Worm (Caenorhabditis elegans): Measurements from ENCODE around the gene F30H5.3.

The F30H5.3 gene

DNA sequence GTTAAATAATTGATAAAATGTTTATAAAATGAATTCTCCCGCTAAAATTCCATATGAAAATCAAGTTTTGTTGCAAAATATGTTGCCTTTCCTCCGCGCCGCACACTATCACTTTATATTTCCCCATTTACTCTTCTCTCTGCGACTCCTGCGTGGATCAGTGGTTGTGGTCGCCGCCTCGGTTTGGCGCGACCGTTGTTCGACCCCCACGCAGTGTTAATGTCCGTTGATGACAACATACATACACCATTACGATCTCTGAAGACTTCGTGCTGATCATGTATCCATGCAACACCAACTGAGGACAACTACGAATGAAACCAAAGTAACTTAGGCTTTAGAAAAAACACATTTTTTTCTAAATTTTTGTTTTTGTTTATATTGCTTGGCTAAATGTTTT is 9.4 kb downstream of the F30H5.3 start (continued):
- TF ChIP-seq nhr-25 (tag; optimal IDR thresholded peaks at IDR 0.05) = no peak

DNA sequence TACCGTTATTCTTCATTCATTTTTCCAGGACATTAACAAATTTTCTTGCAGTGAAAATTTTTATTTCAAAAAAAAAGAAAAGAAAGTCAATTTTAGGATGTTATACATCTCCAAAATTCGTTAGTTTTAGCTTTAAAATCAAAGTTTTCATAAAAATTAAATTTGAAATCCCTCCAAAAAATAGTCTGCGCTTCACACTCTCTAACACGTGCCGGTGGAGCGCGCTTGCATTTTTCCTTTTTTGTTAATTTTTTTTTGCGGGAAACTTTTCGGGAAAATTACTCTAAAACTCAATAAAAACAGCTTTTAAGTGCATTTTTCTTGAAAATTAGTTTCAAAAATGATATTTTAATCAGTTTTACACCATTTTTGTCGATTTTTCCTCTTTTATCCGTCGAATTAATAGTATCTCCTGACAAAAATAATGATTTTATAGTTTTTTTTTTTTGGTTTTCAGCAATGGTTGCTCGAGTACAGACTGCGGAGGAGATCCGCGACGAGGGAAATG is 20.9 kb downstream of the F30H5.3 start, which contains the start of gene unc-45:
TSS of gene unc-45 (plus strand) at position 458 of the 508 bp plus-strand sequence.
- TF ChIP-seq mml-1 (tag; optimal IDR thresholded peaks at IDR 0.05) = no peak
- TF ChIP-seq ztf-11 (tag; optimal IDR thresholded peaks at IDR 0.05) = no peak
- TF ChIP-seq nhr-25 (tag; optimal IDR thresholded peaks at IDR 0.05) = no peak
- peak; percentile 48 for TF ChIP-seq lin-15B (tag; optimal IDR thresholded peaks at IDR 0.05)
- TF ChIP-seq skn-1 (tag; optimal IDR thresholded peaks at IDR 0.05) = no peak
- TF ChIP-seq ceh-9 (tag; optimal IDR thresholded peaks at IDR 0.05) = no peak
- TF ChIP-seq ceh-82 (tag; optimal IDR thresholded peaks at IDR 0.05) = no peak
- no peak for TF ChIP-seq daf-12 (tag; optimal IDR thresholded peaks at IDR 0.05)
- peak; percentile 24 for TF ChIP-seq nhr-23 (tag; optimal IDR thresholded peaks at IDR 0.05)
- peak; percentile 67 for TF ChIP-seq nfya-1 (tag; optimal IDR thresholded peaks at IDR 0.05; ENCODE audit: insufficient read depth)
- TF ChIP-seq pha-4 (tag; optimal IDR thresholded peaks at IDR 0.05) = peak; percentile 63
- TF ChIP-seq snpc-4 (tag; optimal IDR thresholded peaks at IDR 0.05) = no peak
- no peak for TF ChIP-seq unc-39 (tag; optimal IDR thresholded peaks at IDR 0.05)
- TF ChIP-seq R02D3.7 (tag; optimal IDR thresholded peaks at IDR 0.05) = no peak
- TF ChIP-seq nhr-237 (tag; optimal IDR thresholded peaks at IDR 0.05) = no peak
- TF ChIP-seq pqm-1 (tag; optimal IDR thresholded peaks at IDR 0.05) = no peak
- TF ChIP-seq ceh-16 (tag; optimal IDR thresholded peaks at IDR 0.05) = no peak
- no peak for TF ChIP-seq ZK546.5 (tag; optimal IDR thresholded peaks at IDR 0.05)

DNA sequence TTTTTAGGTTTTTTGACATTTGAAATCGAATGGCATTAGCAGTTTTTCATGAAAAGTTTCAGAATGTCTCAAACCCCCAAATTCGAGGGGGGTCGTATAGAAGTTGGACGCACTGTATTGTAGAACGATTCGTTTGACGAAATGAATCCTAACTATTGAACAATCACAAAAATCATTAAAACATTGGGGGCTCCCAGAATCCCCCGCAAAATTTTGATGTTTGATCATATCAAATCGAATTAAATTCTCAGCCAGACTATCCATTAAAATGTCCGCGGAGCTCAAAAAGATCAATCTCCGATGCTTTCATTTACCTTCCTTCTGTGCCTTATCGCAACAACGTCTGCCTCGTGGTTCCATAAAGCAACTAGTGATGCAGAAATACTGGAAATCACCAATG is 23.6 kb downstream of the F30H5.3 start, which contains the start of gene F30H5.5:
TSS of gene F30H5.5 (plus strand) at position 301 of the 400 bp plus-strand sequence.
- TF ChIP-seq ceh-82 (tag; optimal IDR thresholded peaks at IDR 0.05) = no peak
- TF ChIP-seq ama-1 (optimal IDR thresholded peaks at IDR 0.05) = no peak
- TF ChIP-seq fkh-10 (GFP tag; optimal IDR thresholded peaks at IDR 0.05) = no peak
- no peak for TF ChIP-seq tbx-2 (tag; optimal IDR thresholded peaks at IDR 0.05)
- TF ChIP-seq ztf-4 (tag; optimal IDR thresholded peaks at IDR 0.05) = no peak
- no peak for TF ChIP-seq jun-1 (tag; optimal IDR thresholded peaks at IDR 0.05)
- no peak for TF ChIP-seq lsy-12 (tag; optimal IDR thresholded peaks at IDR 0.05)
- no peak for TF ChIP-seq nhr-11 (tag; optimal IDR thresholded peaks at IDR 0.05)
- TF ChIP-seq hmg-11 (tag; optimal IDR thresholded peaks at IDR 0.05) = no peak
- no peak for TF ChIP-seq nfya-1 (tag; optimal IDR thresholded peaks at IDR 0.05; ENCODE audit: insufficient read depth)
- no peak for TF ChIP-seq nhr-25 (tag; optimal IDR thresholded peaks at IDR 0.05)
- TF ChIP-seq nhr-23 (tag; optimal IDR thresholded peaks at IDR 0.05) = no peak
- TF ChIP-seq mml-1 (tag; optimal IDR thresholded peaks at IDR 0.05) = no peak
- no peak for TF ChIP-seq fos-1 (tag; optimal IDR thresholded peaks at IDR 0.05)
- TF ChIP-seq fkh-2 (tag; optimal IDR thresholded peaks at IDR 0.05) = no peak
- TF ChIP-seq lin-15B (tag; optimal IDR thresholded peaks at IDR 0.05) = no peak
- TF ChIP-seq zag-1 (tag; optimal IDR thresholded peaks at IDR 0.05) = no peak
- TF ChIP-seq ZK546.5 (tag; optimal IDR thresholded peaks at IDR 0.05) = no peak
- no peak for TF ChIP-seq egl-27 (tag; optimal IDR thresholded peaks at IDR 0.05)
- TF ChIP-seq elt-2 (tag; optimal IDR thresholded peaks at IDR 0.05) = no peak

DNA sequence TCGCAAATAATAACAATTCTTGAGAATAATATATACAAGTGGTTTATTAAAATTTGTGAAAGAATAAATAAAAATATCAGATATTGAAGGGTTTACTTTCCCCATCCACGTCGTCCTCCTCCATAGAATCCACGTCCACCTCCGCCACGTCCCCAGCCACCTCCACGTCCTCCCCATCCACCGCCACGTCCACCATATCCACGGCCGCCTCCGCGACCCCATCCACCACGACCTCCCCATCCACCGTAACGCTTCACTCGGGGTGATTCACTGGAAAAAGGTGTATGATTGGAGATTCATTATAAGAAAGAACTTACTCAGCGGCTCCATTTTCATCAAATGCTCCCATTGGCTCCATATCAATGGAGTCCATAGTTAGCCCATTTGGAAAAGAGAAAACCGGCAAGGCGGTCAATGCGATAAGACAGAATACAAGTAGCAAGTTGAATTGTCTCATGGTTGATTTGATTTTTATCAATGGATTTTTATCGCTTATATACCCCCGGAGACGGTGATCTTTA is 25.9 kb downstream of the F30H5.3 start, which contains the start of gene nlp-32:
TSS of gene nlp-32 (minus strand) at position 471 of the 521 bp plus-strand sequence.
- TF ChIP-seq lin-15B (tag; optimal IDR thresholded peaks at IDR 0.05) (no peak), tbx-2 (tag; optimal IDR thresholded peaks at IDR 0.05) (no peak), ZK546.5 (tag; optimal IDR thresholded peaks at IDR 0.05) (no peak), ceh-16 (tag; optimal IDR thresholded peaks at IDR 0.05) (no peak), fkh-2 (tag; optimal IDR thresholded peaks at IDR 0.05) (no peak), nfya-1 (tag; optimal IDR thresholded peaks at IDR 0.05; ENCODE audit: insufficient read depth) (no peak), fkh-10 (GFP tag; optimal IDR thresholded peaks at IDR 0.05) (no peak), nhr-43 (tag; optimal IDR thresholded peaks at IDR 0.05; ENCODE audit: poor library complexity, severe bottlenecking) (no peak)

DNA sequence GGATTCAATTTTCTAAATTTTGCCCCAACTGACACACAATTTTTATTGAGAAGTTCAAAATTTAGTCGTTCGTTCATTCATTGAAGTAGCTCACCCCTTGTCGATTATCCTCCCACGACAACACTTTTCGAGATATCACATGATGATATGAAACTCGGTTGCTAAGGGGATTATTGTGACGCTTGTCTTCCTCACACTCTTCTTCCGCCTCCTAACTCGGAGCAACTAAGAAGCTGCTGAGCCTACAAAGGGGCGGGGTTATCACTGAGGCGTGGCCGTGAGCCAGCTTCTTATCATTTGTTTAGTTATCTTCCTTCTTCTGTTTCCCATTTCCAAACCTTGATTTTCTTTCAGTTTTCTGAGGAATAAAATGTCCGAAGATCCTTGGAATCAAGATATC is 28.5 kb downstream of the F30H5.3 start, which contains the start of gene F10C5.3:
TSS of gene F10C5.3 (plus strand) at position 313 of the 400 bp plus-strand sequence.
- TF ChIP-seq nhr-11 (tag; optimal IDR thresholded peaks at IDR 0.05) (peak; percentile 8), skn-1 (tag; optimal IDR thresholded peaks at IDR 0.05) (no peak), nhr-237 (tag; optimal IDR thresholded peaks at IDR 0.05) (no peak)
